Worm (Caenorhabditis elegans) whole organism, early embryonic: ENCODE measurements around the gene str-99.

ENCODE experiments used
- F13C5.2 ChIP-seq: sonication (generic microtip); optimal IDR thresholded peaks from 2 replicates; lab custom pipeline; 2017; ENCODE audit warnings: mild to moderate bottlenecking, missing genetic modification characterization, inconsistent platforms, missing compliant biosample characterization
- aly-1 ChIP-seq: sonication (generic microtip); optimal IDR thresholded peaks from 2 replicates; lab custom pipeline; 2016; ENCODE audit warnings: missing genetic modification characterization, missing compliant biosample characterization
- ama-1 ChIP-seq: fragments of 150-350 bp; optimal IDR thresholded peaks from 2 replicates; lab custom pipeline; 2014
- ceh-36 ChIP-seq: sonication (generic microtip); optimal IDR thresholded peaks from 2 replicates; lab custom pipeline; 2016; ENCODE audit warnings: missing genetic modification characterization, inconsistent platforms, missing compliant biosample characterization
- flt-1 ChIP-seq: fragments of 200-800 bp; sonication (Bioruptor generic); IDR thresholded peaks from 2 replicates; pipeline ENCODE4 v1.3.6; 2022; ENCODE audit warnings: missing genetic modification characterization, missing compliant biosample characterization
- hmg-4 ChIP-seq: fragments of 200-800 bp; sonication (Bioruptor generic); optimal IDR thresholded peaks from 2 replicates; lab custom pipeline; 2018; ENCODE audit warnings: mild to moderate bottlenecking, missing genetic modification characterization, missing compliant biosample characterization
- tbx-37 ChIP-seq: fragments of 200-800 bp; sonication (Bioruptor generic); conservative IDR thresholded peaks from 2 replicates; pipeline ENCODE4 v1.3.6; 2022; ENCODE audit warnings: missing genetic modification reagents, missing genetic modification characterization, missing compliant biosample characterization

ce11 chrV:16145009-16145408 lies 13.3 kb downstream of the str-99 start:
- TF ChIP-seq flt-1 (GFP tag; lab: Robert Waterston, UW) (no peak), hmg-4 (no peak), ama-1 (no peak), tbx-37 (GFP tag; lab: Robert Waterston, UW) (no peak), aly-1 (no peak), F13C5.2 (tag; lab: Kevin White, UChicago) (no peak), ceh-36 (tag; lab: Kevin White, UChicago) (no peak)
